Worm (Caenorhabditis elegans) whole organism, young adult: ENCODE data around the gene F29B9.12.

Experiments used
- B0261.1 ChIP-seq: sonication (generic microtip); optimal IDR thresholded peaks from 2 replicates; lab custom pipeline; 2016; ENCODE audit warnings: mild to moderate bottlenecking, missing genetic modification characterization, moderate library complexity, missing compliant biosample characterization
- C17E4.6 ChIP-seq: fragments of 200-800 bp; sonication (Bioruptor generic); IDR thresholded peaks from 2 replicates; pipeline ENCODE4 v1.3.6; 2022; ENCODE audit warnings: missing genetic modification reagents, missing genetic modification characterization, missing compliant biosample characterization
- D2030.7 ChIP-seq: fragments of 200-800 bp; sonication (Bioruptor generic); IDR thresholded peaks from 2 replicates; pipeline ENCODE4 v1.3.6; 2022; ENCODE audit warnings: missing genetic modification reagents, missing genetic modification characterization, missing compliant biosample characterization
- F10E7.11 ChIP-seq: sonication (generic microtip); optimal IDR thresholded peaks from 2 replicates; lab custom pipeline; 2017; ENCODE audit warnings: mild to moderate bottlenecking, missing genetic modification characterization, moderate library complexity, missing compliant biosample characterization
- F55B11.4 ChIP-seq: sonication (generic microtip); optimal IDR thresholded peaks from 2 replicates; lab custom pipeline; 2016; ENCODE audit warnings: missing compliant biosample characterization, missing genetic modification characterization, borderline replicate concordance; ENCODE audit not compliant: insufficient read depth
- F57A8.1 ChIP-seq: fragments of 200-800 bp; sonication (Bioruptor generic); optimal IDR thresholded peaks from 2 replicates; lab custom pipeline; 2018; ENCODE audit warnings: mild to moderate bottlenecking, missing genetic modification characterization, moderate library complexity, missing compliant biosample characterization
- F57C9.4 ChIP-seq: sonication (generic microtip); optimal IDR thresholded peaks from 2 replicates; lab custom pipeline; 2017; ENCODE audit warnings: mild to moderate bottlenecking, missing genetic modification characterization, missing compliant biosample characterization
- Y53F4B.3 ChIP-seq: fragments of 200-800 bp; sonication (Bioruptor generic); IDR thresholded peaks from 2 replicates; pipeline ENCODE4 v1.3.6; 2022; ENCODE audit warnings: missing genetic modification reagents, missing genetic modification characterization, missing compliant biosample characterization
- Y53G8AR.9 ChIP-seq: fragments of 200-800 bp; sonication (Bioruptor generic); conservative IDR thresholded peaks from 2 replicates; pipeline ENCODE4 v1.3.6; 2022; ENCODE audit warnings: missing genetic modification reagents, missing genetic modification characterization, missing compliant biosample characterization
- Y79H2A.3 ChIP-seq: fragments of 200-800 bp; sonication (Bioruptor generic); conservative IDR thresholded peaks from 2 replicates; pipeline ENCODE4 v1.3.6; 2022; ENCODE audit warnings: missing genetic modification reagents, missing genetic modification characterization, missing compliant biosample characterization
- Y95B8A.8 ChIP-seq: fragments of 200-800 bp; sonication (Bioruptor generic); IDR thresholded peaks from 2 replicates; pipeline ENCODE4 v1.3.6; 2022; ENCODE audit warnings: missing genetic modification reagents, missing genetic modification characterization, missing compliant biosample characterization
- ZK185.1 ChIP-seq: sonication (generic microtip); optimal IDR thresholded peaks from 2 replicates; lab custom pipeline; 2016; ENCODE audit warnings: mild to moderate bottlenecking, missing genetic modification characterization, missing compliant biosample characterization; ENCODE audit not compliant: poor library complexity, severe bottlenecking
- akir-1 ChIP-seq: fragments of 200-800 bp; sonication (Bioruptor generic); optimal IDR thresholded peaks from 2 replicates; lab custom pipeline; 2018; ENCODE audit warnings: mild to moderate bottlenecking, missing genetic modification characterization, moderate library complexity, missing compliant biosample characterization
- atf-7 ChIP-seq: sonication (generic microtip); optimal IDR thresholded peaks from 2 replicates; lab custom pipeline; 2017; ENCODE audit warnings: mild to moderate bottlenecking, missing genetic modification characterization, missing compliant biosample characterization
- attf-5 ChIP-seq: fragments of 200-800 bp; sonication (Bioruptor generic); optimal IDR thresholded peaks from 2 replicates; lab custom pipeline; 2018; ENCODE audit warnings: mild to moderate bottlenecking, missing genetic modification characterization, missing compliant biosample characterization
- attf-6 ChIP-seq: fragments of 200-800 bp; sonication (Bioruptor generic); IDR thresholded peaks from 2 replicates; pipeline ENCODE4 v1.3.6; 2022; ENCODE audit warnings: missing genetic modification reagents, missing genetic modification characterization, missing compliant biosample characterization
- bed-1 ChIP-seq: fragments of 200-800 bp; sonication (Bioruptor generic); IDR thresholded peaks from 2 replicates; pipeline ENCODE4 v1.3.6; 2022; ENCODE audit warnings: missing genetic modification reagents, missing genetic modification characterization, missing compliant biosample characterization
- ceh-40 ChIP-seq: fragments of 200-800 bp; sonication (Bioruptor generic); IDR thresholded peaks from 2 replicates; pipeline ENCODE4 v1.3.6; 2022; ENCODE audit warnings: missing genetic modification characterization, missing compliant biosample characterization
- chd-7 ChIP-seq: sonication (generic microtip); optimal IDR thresholded peaks from 2 replicates; lab custom pipeline; 2016; ENCODE audit warnings: mild to moderate bottlenecking, missing genetic modification characterization, moderate library complexity, missing compliant biosample characterization
- die-1 ChIP-seq: sonication (generic microtip); optimal IDR thresholded peaks from 2 replicates; lab custom pipeline; 2016; ENCODE audit warnings: missing genotype, mild to moderate bottlenecking, missing genetic modification characterization, missing compliant biosample characterization
- dpff-1 ChIP-seq: sonication (generic microtip); optimal IDR thresholded peaks from 2 replicates; lab custom pipeline; 2017; ENCODE audit warnings: mild to moderate bottlenecking, missing genetic modification characterization, missing compliant biosample characterization
- dpl-1 ChIP-seq: fragments of 150-350 bp; optimal IDR thresholded peaks from 2 replicates; lab custom pipeline; 2014; ENCODE audit warnings: missing biosample characterization, missing genetic modification reagents, missing genetic modification characterization
- egl-44 ChIP-seq: fragments of 200-800 bp; sonication (Bioruptor generic); IDR thresholded peaks from 2 replicates; pipeline ENCODE4 v1.3.6; 2022; ENCODE audit warnings: missing genetic modification reagents, missing genetic modification characterization, missing compliant biosample characterization
- ekl-4 ChIP-seq: fragments of 200-800 bp; sonication (Bioruptor generic); IDR thresholded peaks from 2 replicates; pipeline ENCODE4 v1.3.6; 2022; ENCODE audit warnings: missing genetic modification reagents, missing genetic modification characterization, missing compliant biosample characterization
- gei-17 ChIP-seq: fragments of 200-800 bp; sonication (Bioruptor generic); optimal IDR thresholded peaks from 2 replicates; lab custom pipeline; 2018; ENCODE audit warnings: mild to moderate bottlenecking, missing genetic modification characterization, missing compliant biosample characterization
- madf-10 ChIP-seq: sonication (generic microtip); optimal IDR thresholded peaks from 2 replicates; lab custom pipeline; 2016; ENCODE audit warnings: mild to moderate bottlenecking, missing genetic modification characterization, missing compliant biosample characterization
- nfya-1 ChIP-seq: sonication (generic microtip); optimal IDR thresholded peaks from 2 replicates; lab custom pipeline; 2017; ENCODE audit warnings: antibody characterized with exemption, missing compliant biosample characterization, missing genetic modification characterization, borderline replicate concordance; ENCODE audit not compliant: insufficient read depth
- nfya-2 ChIP-seq: fragments of 200-800 bp; sonication (Bioruptor generic); IDR thresholded peaks from 2 replicates; pipeline ENCODE4 v1.3.6; 2022; ENCODE audit warnings: missing genetic modification reagents, missing genetic modification characterization, missing compliant biosample characterization
- nhr-120 ChIP-seq: fragments of 200-800 bp; sonication (Bioruptor generic); IDR thresholded peaks from 2 replicates; pipeline ENCODE4 v1.3.6; 2022; ENCODE audit warnings: missing genetic modification characterization, missing compliant biosample characterization
- nhr-90 ChIP-seq: sonication (generic microtip); optimal IDR thresholded peaks from 2 replicates; lab custom pipeline; 2016; ENCODE audit warnings: missing genotype, mild to moderate bottlenecking, missing genetic modification characterization, missing compliant biosample characterization
- pbrm-1 ChIP-seq: fragments of 200-800 bp; sonication (Bioruptor generic); IDR thresholded peaks from 2 replicates; pipeline ENCODE4 v1.3.6; 2022; ENCODE audit warnings: missing genetic modification reagents, missing genetic modification characterization, missing compliant biosample characterization
- pha-4 ChIP-seq: fragments of 150-350 bp; sonication (generic microtip); optimal IDR thresholded peaks from 2 replicates; lab custom pipeline; 2014; ENCODE audit warnings: missing biosample characterization, missing genetic modification reagents, missing genetic modification characterization
- repo-1 ChIP-seq: sonication (generic microtip); optimal IDR thresholded peaks from 2 replicates; lab custom pipeline; 2017; ENCODE audit warnings: mild to moderate bottlenecking, missing genetic modification characterization, missing compliant biosample characterization
- snpc-3.4 ChIP-seq: sonication (generic microtip); optimal IDR thresholded peaks from 2 replicates; lab custom pipeline; 2017; ENCODE audit warnings: missing genetic modification characterization, mild to moderate bottlenecking, missing compliant biosample characterization, antibody characterized with exemption, moderate library complexity, missing genotype, missing genetic modification reagents
- sptf-2 ChIP-seq: fragments of 200-800 bp; sonication (Bioruptor generic); optimal IDR thresholded peaks from 2 replicates; lab custom pipeline; 2018; ENCODE audit warnings: mild to moderate bottlenecking, missing genetic modification characterization, missing compliant biosample characterization
- tbp1 ChIP-seq: fragments of 200-800 bp; sonication (Bioruptor generic); optimal IDR thresholded peaks from 2 replicates; lab custom pipeline; 2018; ENCODE audit warnings: mild to moderate bottlenecking, missing genetic modification characterization, missing compliant biosample characterization
- tbx-9 ChIP-seq: sonication (generic microtip); optimal IDR thresholded peaks from 2 replicates; lab custom pipeline; 2016; ENCODE audit warnings: borderline replicate concordance, missing genetic modification characterization, inconsistent platforms, missing compliant biosample characterization
- xnd-1 ChIP-seq: sonication (generic microtip); optimal IDR thresholded peaks from 2 replicates; lab custom pipeline; 2016; ENCODE audit warnings: missing genotype, missing genetic modification reagents, missing genetic modification characterization, missing compliant biosample characterization
- zfh-2 ChIP-seq: fragments of 200-800 bp; sonication (Bioruptor generic); conservative IDR thresholded peaks from 2 replicates; pipeline ENCODE4 v1.3.6; 2022; ENCODE audit warnings: missing genetic modification reagents, missing genetic modification characterization, missing compliant biosample characterization
- ztf-18 ChIP-seq: sonication (generic microtip); optimal IDR thresholded peaks from 2 replicates; lab custom pipeline; 2016; ENCODE audit warnings: missing genotype, mild to moderate bottlenecking, missing genetic modification characterization, missing compliant biosample characterization
- ztf-3 ChIP-seq: fragments of 200-800 bp; sonication (Bioruptor generic); optimal IDR thresholded peaks from 2 replicates; lab custom pipeline; 2018; ENCODE audit warnings: mild to moderate bottlenecking, missing genetic modification characterization, missing compliant biosample characterization

F29B9.12 gene

DNA sequence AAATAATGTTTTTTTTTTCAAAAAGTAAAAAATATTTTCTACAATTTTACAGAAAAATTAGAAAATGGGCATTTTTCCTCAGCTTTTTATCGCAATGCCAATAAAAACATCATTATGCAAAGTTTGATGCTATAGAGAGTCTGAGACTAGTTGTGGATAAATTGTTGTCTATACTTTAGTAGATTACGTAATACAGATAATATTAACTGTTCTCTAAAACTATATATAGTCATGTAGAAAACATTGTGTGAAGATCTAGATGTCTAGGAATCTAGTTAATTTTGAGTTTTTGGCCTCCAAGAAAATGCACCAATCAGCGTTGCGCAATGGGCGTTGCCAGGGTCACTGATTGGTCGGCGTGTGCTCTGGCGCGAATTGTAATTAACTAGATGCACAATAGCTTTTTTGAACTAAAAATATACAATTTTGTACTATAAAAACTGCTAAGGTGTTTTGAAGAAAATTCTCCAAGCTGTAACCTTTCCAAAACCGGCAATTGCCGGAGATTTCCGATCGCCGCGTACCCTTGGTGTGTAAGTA is 17.0 kb downstream of the F29B9.12 start:
- no peak for TF ChIP-seq snpc-3.4 (tag; lab: Kevin White, UChicago)
- TF ChIP-seq akir-1 (GFP tag; lab: Kevin White, UChicago): no peak
- no peak for TF ChIP-seq Y53F4B.3 (GFP tag; lab: Robert Waterston, UW)
- no peak for TF ChIP-seq repo-1 (tag; lab: Kevin White, UChicago)
- TF ChIP-seq gei-17 (GFP tag; lab: Kevin White, UChicago): no peak
- no peak for TF ChIP-seq ZK185.1 (tag; lab: Kevin White, UChicago)
- TF ChIP-seq dpl-1 (GFP tag; lab: Kevin White, UChicago): no peak
- TF ChIP-seq F57A8.1 (GFP tag; lab: Kevin White, UChicago): no peak
- no peak for TF ChIP-seq dpff-1 (tag; lab: Kevin White, UChicago)
- TF ChIP-seq tbp1: no peak
- TF ChIP-seq Y53G8AR.9 (GFP tag; lab: Robert Waterston, UW): no peak
- TF ChIP-seq attf-6: no peak
- no peak for TF ChIP-seq madf-10

DNA sequence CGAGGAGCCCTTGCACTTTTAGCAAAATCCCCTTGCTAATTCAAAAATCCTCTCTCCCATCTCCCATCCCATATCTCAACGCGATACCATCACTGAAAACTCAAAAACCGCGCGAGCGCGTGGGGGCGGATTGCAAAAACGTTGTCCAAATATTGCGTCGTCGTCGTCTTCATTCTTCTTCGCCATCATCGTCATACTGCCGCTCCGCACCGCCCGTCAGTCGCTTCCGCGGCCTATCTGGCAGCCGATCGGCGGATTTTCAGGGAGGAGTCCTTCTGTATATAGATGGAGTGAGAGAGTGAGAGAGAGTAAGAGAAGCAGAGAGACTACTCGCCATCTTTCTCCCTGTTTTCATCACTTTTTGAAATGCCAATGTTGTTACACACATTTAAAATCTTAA is 17.6 kb downstream of the F29B9.12 start:
- TF ChIP-seq zfh-2 (peak; percentile 66), tbx-9 (tag; lab: Kevin White, UChicago) (no peak)

DNA sequence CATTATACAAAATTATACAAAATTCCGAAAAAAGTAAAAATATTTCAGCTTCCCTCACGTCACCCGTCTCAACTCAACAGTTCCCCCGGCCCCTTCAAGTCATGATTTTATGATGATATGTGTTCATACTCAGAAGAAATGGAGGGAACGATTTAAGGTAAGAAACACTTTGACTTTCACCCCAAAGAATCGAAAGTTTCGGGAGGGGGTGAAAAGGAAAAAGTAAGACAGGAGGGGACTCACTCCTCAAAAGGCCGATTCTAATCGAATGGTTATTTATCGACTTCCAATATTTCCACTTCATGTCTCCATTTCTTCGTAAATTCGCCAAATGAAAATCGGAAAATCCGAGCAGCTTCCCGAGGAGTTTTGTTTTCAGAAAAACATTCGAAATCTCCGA is 18.9 kb downstream of the F29B9.12 start, which contains the start of gene bus-4:
TSS of gene bus-4 (plus strand) at position 49 of the 400 bp plus-strand sequence.
- no peak for TF ChIP-seq ceh-40 (GFP tag; lab: Robert Waterston, UW)
- TF ChIP-seq Y79H2A.3 (GFP tag; lab: Robert Waterston, UW): no peak
- TF ChIP-seq ztf-3: no peak
- no peak for TF ChIP-seq F57C9.4 (tag; lab: Kevin White, UChicago)
- TF ChIP-seq egl-44 (GFP tag; lab: Robert Waterston, UW): no peak
- no peak for TF ChIP-seq B0261.1 (tag; lab: Kevin White, UChicago)
- no peak for TF ChIP-seq Y53G8AR.9 (GFP tag; lab: Robert Waterston, UW)
- no peak for TF ChIP-seq C17E4.6 (GFP tag; lab: Robert Waterston, UW)
- TF ChIP-seq xnd-1 (tag; lab: Kevin White, UChicago): no peak
- no peak for TF ChIP-seq ekl-4 (GFP tag; lab: Robert Waterston, UW)
- no peak for TF ChIP-seq nfya-1 (tag; lab: Kevin White, UChicago)
- TF ChIP-seq pha-4 (tag; lab: Kevin White, UChicago): no peak
- TF ChIP-seq attf-6: no peak

DNA sequence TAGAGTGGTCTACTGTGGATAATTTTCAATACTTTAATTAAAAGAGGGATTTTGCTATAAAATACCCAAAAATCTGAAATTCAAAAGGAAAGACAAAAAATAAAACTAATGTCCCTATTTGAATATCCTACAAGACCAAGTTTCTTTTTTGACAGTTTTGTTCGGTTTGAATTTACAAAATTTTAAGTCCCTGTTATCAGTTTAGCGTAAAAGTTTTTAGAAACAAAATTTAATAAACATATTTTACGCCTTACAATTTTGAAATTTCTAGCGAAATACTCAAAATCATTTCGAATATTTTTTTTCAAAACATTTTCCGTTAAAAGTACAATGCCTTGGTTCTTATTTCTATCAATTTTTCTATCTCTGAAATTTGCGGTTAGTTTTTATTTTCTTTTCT is 23.1 kb downstream of the F29B9.12 start, which contains the start of gene spe-51:
TSS of gene spe-51 (plus strand) at position 301 of the 400 bp plus-strand sequence.
- no peak for TF ChIP-seq attf-5 (GFP tag; lab: Kevin White, UChicago)
- TF ChIP-seq nfya-2 (GFP tag; lab: Robert Waterston, UW): no peak
- TF ChIP-seq gei-17 (GFP tag; lab: Kevin White, UChicago): no peak
- no peak for TF ChIP-seq Y95B8A.8 (GFP tag; lab: Robert Waterston, UW)
- no peak for TF ChIP-seq chd-7 (tag; lab: Kevin White, UChicago)

DNA sequence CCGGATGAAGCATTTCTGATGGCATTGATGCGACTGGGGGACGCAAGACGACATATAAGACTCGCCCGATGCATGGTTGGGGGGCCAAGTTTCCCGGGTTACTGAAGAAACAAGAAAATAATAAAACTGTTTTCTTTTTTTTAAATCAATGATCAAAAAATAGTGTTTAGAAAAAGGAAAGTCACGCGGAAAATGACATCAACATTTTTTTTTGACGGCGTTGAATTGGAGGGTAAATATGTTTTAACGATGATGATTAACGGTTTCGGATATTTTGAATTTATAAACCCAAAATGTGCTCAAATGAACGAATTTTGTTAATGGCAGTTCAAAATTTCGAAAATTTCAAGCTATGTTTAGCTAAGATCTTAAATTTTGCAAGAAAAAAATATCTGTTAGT is 34.6 kb downstream of the F29B9.12 start, which contains the start of gene ogdh-1:
TSS of gene ogdh-1 (minus strand) at position 101 of the 400 bp plus-strand sequence.
- no peak for TF ChIP-seq B0261.1 (tag; lab: Kevin White, UChicago)
- TF ChIP-seq dpl-1 (GFP tag; lab: Kevin White, UChicago): no peak
- TF ChIP-seq die-1 (tag; lab: Kevin White, UChicago): no peak
- no peak for TF ChIP-seq sptf-2 (GFP tag; lab: Kevin White, UChicago)
- TF ChIP-seq atf-7 (tag; lab: Kevin White, UChicago): no peak
- no peak for TF ChIP-seq tbx-9 (tag; lab: Kevin White, UChicago)
- TF ChIP-seq F10E7.11 (tag; lab: Kevin White, UChicago): no peak
- TF ChIP-seq D2030.7 (GFP tag; lab: Robert Waterston, UW): no peak
- no peak for TF ChIP-seq Y53G8AR.9 (GFP tag; lab: Robert Waterston, UW)
- no peak for TF ChIP-seq ztf-18 (tag; lab: Kevin White, UChicago)
- no peak for TF ChIP-seq nhr-120
- TF ChIP-seq pbrm-1 (GFP tag; lab: Robert Waterston, UW): no peak
- no peak for TF ChIP-seq dpff-1 (tag; lab: Kevin White, UChicago)
- no peak for TF ChIP-seq F55B11.4 (tag; lab: Kevin White, UChicago)
- no peak for TF ChIP-seq nhr-90
- TF ChIP-seq bed-1 (GFP tag; lab: Robert Waterston, UW): no peak
- TF ChIP-seq Y53F4B.3 (GFP tag; lab: Robert Waterston, UW): no peak
